Worm (Caenorhabditis elegans): Measurements from ENCODE around the gene dpy-4.

- TF ChIP-seq nhr-10 (tag; optimal IDR thresholded peaks at IDR 0.05) (no peak), alr-1 (tag; optimal IDR thresholded peaks at IDR 0.05) (no peak), mab-5 (tag; optimal IDR thresholded peaks at IDR 0.05) (no peak), ztf-11 (tag; optimal IDR thresholded peaks at IDR 0.05) (no peak), skn-1 (tag; optimal IDR thresholded peaks at IDR 0.05) (no peak), nhr-25 (tag; optimal IDR thresholded peaks at IDR 0.05) (no peak), snpc-4 (tag; optimal IDR thresholded peaks at IDR 0.05) (no peak), sma-9 (GFP tag; optimal IDR thresholded peaks at IDR 0.05) (no peak), sma-9 (tag; optimal IDR thresholded peaks at IDR 0.05) (no peak), elt-3 (tag; optimal IDR thresholded peaks at IDR 0.05) (no peak)
Measured at ce11 chrIV:14978204-14978603, 8.4 kb downstream of the dpy-4 start.

Measured in whole organism, L2 larva.